Worm (Caenorhabditis elegans) whole organism, L4 larva: ENCODE results near the gene K12D12.4.

Experiments
- F10B5.3 ChIP-seq: sonication (generic microtip); optimal IDR thresholded peaks from 2 replicates; lab custom pipeline; 2016; ENCODE audit warnings: mild to moderate bottlenecking, missing genetic modification characterization, missing compliant biosample characterization
- F49E8.2 ChIP-seq: sonication (generic microtip); optimal IDR thresholded peaks from 2 replicates; lab custom pipeline; 2016; ENCODE audit warnings: missing compliant biosample characterization, mild to moderate bottlenecking, missing genetic modification characterization, borderline replicate concordance
- T26A8.4 ChIP-seq: fragments of 200-800 bp; sonication (Bioruptor generic); IDR thresholded peaks from 2 replicates; pipeline ENCODE4 v1.3.6; 2022; ENCODE audit warnings: missing genetic modification characterization, missing compliant biosample characterization
- Y105C5A.15 ChIP-seq: fragments of 200-800 bp; sonication (Bioruptor generic); IDR thresholded peaks from 2 replicates; pipeline ENCODE4 v1.3.6; 2022; ENCODE audit warnings: missing genetic modification characterization, missing compliant biosample characterization
- Y48G9A.11 ChIP-seq: fragments of 200-800 bp; sonication (Bioruptor generic); IDR thresholded peaks from 2 replicates; pipeline ENCODE4 v1.3.6; 2022; ENCODE audit warnings: missing genetic modification reagents, missing genetic modification characterization, missing compliant biosample characterization
- Y75B8A.6 ChIP-seq: fragments of 200-800 bp; sonication (Bioruptor generic); IDR thresholded peaks from 2 replicates; pipeline ENCODE4 v1.3.6; 2022; ENCODE audit warnings: missing genetic modification reagents, missing genetic modification characterization, missing compliant biosample characterization
- ceh-32 ChIP-seq: sonication (generic microtip); optimal IDR thresholded peaks from 2 replicates; lab custom pipeline; 2016; ENCODE audit warnings: mild to moderate bottlenecking, missing genetic modification characterization, missing compliant biosample characterization; ENCODE audit not compliant: poor library complexity
- ceh-62 ChIP-seq: sonication (generic microtip); optimal IDR thresholded peaks from 2 replicates; lab custom pipeline; 2017; ENCODE audit warnings: missing biosample characterization, missing genetic modification characterization
- ceh-82 ChIP-seq: sonication (generic microtip); optimal IDR thresholded peaks from 2 replicates; lab custom pipeline; 2017; ENCODE audit warnings: missing biosample characterization, missing genetic modification characterization
- ctbp-1 ChIP-seq: fragments of 200-800 bp; sonication (Bioruptor generic); IDR thresholded peaks from 2 replicates; pipeline ENCODE4 v1.3.6; 2022; ENCODE audit warnings: missing genetic modification reagents, missing genetic modification characterization, missing compliant biosample characterization
- daf-12 ChIP-seq: fragments of 150-350 bp; optimal IDR thresholded peaks from 2 replicates; lab custom pipeline; 2014; ENCODE audit warnings: missing biosample characterization, missing genetic modification reagents, missing genetic modification characterization
- daf-16 ChIP-seq, 3 experiments: sonication (generic microtip); optimal IDR thresholded peaks; 2 replicates each; lab custom pipeline; 2016 to 2017; ENCODE audit warnings: missing genetic modification characterization in 3 of 3, missing genetic modification reagents in 3 of 3, mild to moderate bottlenecking in 2 of 3, missing compliant biosample characterization in 2 of 3, missing biosample characterization in 1 of 3, moderate library complexity in 1 of 3
- dmd-6 ChIP-seq: fragments of 200-800 bp; sonication (Bioruptor generic); IDR thresholded peaks from 2 replicates; pipeline ENCODE4 v1.3.6; 2022; ENCODE audit warnings: missing genetic modification reagents, missing genetic modification characterization, missing compliant biosample characterization
- dmd-8 ChIP-seq: fragments of 200-800 bp; sonication (Bioruptor generic); IDR thresholded peaks from 2 replicates; pipeline ENCODE4 v1.3.6; 2022; ENCODE audit warnings: missing genetic modification characterization, missing compliant biosample characterization
- dmd-9 ChIP-seq: fragments of 200-800 bp; sonication (Bioruptor generic); IDR thresholded peaks from 2 replicates; pipeline ENCODE4 v1.3.6; 2022; ENCODE audit warnings: missing genetic modification reagents, missing genetic modification characterization, missing compliant biosample characterization
- dve-1 ChIP-seq: sonication (generic microtip); optimal IDR thresholded peaks from 2 replicates; lab custom pipeline; 2017; ENCODE audit warnings: antibody characterized with exemption, mild to moderate bottlenecking, missing genetic modification characterization, missing compliant biosample characterization; ENCODE audit not compliant: insufficient read depth
- egl-43 ChIP-seq: fragments of 200-800 bp; sonication (Bioruptor generic); IDR thresholded peaks from 2 replicates; pipeline ENCODE4 v1.3.6; 2022; ENCODE audit warnings: missing genetic modification reagents, missing genetic modification characterization, missing compliant biosample characterization
- hif-1 ChIP-seq, 2 experiments: sonication (generic microtip); optimal IDR thresholded peaks; 2 replicates each; lab custom pipeline; 2016 to 2017; ENCODE audit warnings: missing compliant biosample characterization in 2 of 2, missing genetic modification characterization in 2 of 2, missing genetic modification reagents in 2 of 2, missing genotype in 2 of 2, mild to moderate bottlenecking in 1 of 2
- hlh-30 ChIP-seq: sonication (generic microtip); optimal IDR thresholded peaks from 2 replicates; lab custom pipeline; 2017; ENCODE audit warnings: antibody characterized with exemption, mild to moderate bottlenecking, missing genetic modification characterization, missing compliant biosample characterization; ENCODE audit not compliant: insufficient read depth
- lim-7 ChIP-seq: fragments of 200-800 bp; sonication (Bioruptor generic); IDR thresholded peaks from 2 replicates; pipeline ENCODE4 v1.3.6; 2022; ENCODE audit warnings: missing genetic modification characterization, missing compliant biosample characterization
- lin-15B ChIP-seq: fragments of 150-350 bp; sonication (generic microtip); optimal IDR thresholded peaks from 3 replicates; lab custom pipeline; 2014; ENCODE audit warnings: missing biosample characterization, missing genetic modification characterization
- lin-29 ChIP-seq: fragments of 200-800 bp; sonication (Bioruptor generic); IDR thresholded peaks from 2 replicates; pipeline ENCODE4 v1.3.6; 2022; ENCODE audit warnings: missing genetic modification reagents, missing genetic modification characterization, missing compliant biosample characterization
- lin-38 ChIP-seq: fragments of 200-800 bp; sonication (Bioruptor generic); IDR thresholded peaks from 2 replicates; pipeline ENCODE4 v1.3.6; 2022; ENCODE audit warnings: missing genetic modification reagents, missing genetic modification characterization, missing compliant biosample characterization
- lin-39 ChIP-seq: fragments of 150-350 bp; optimal IDR thresholded peaks from 2 replicates; lab custom pipeline; 2014; ENCODE audit warnings: missing biosample characterization, missing genetic modification reagents, missing genetic modification characterization
- lsy-2 ChIP-seq, 2 experiments: fragments of 150-350 bp in 1 of 2; sonication (generic microtip) in 1 of 2; optimal IDR thresholded peaks; 2 replicates each; lab custom pipeline; 2014 to 2017; ENCODE audit warnings: missing biosample characterization in 2 of 2, missing genetic modification characterization in 2 of 2
- mdt-29 ChIP-seq: fragments of 200-800 bp; sonication (Bioruptor generic); IDR thresholded peaks from 2 replicates; pipeline ENCODE4 v1.3.6; 2022; ENCODE audit warnings: missing genetic modification reagents, missing genetic modification characterization, missing compliant biosample characterization
- mes-2 ChIP-seq: sonication (generic microtip); optimal IDR thresholded peaks from 2 replicates; lab custom pipeline; 2016; ENCODE audit warnings: missing genotype, mild to moderate bottlenecking, missing genetic modification characterization, missing compliant biosample characterization; ENCODE audit not compliant: poor library complexity, severe bottlenecking
- mxl-3 ChIP-seq: fragments of 200-800 bp; sonication (Bioruptor generic); optimal IDR thresholded peaks from 2 replicates; lab custom pipeline; 2018; ENCODE audit warnings: mild to moderate bottlenecking, missing genetic modification characterization, missing compliant biosample characterization
- nhr-102 ChIP-seq: sonication (generic microtip); optimal IDR thresholded peaks from 2 replicates; lab custom pipeline; 2016; ENCODE audit warnings: mild to moderate bottlenecking, missing genetic modification characterization, moderate library complexity, missing compliant biosample characterization
- nhr-28 ChIP-seq: fragments of 150-350 bp; optimal IDR thresholded peaks from 2 replicates; lab custom pipeline; 2014; ENCODE audit warnings: missing biosample characterization, missing genetic modification characterization
- nhr-41 ChIP-seq: fragments of 200-800 bp; sonication (Bioruptor generic); IDR thresholded peaks from 2 replicates; pipeline ENCODE4 v1.3.6; 2022; ENCODE audit warnings: missing genetic modification reagents, missing genetic modification characterization, missing compliant biosample characterization
- nhr-42 ChIP-seq: fragments of 200-800 bp; sonication (Bioruptor generic); IDR thresholded peaks from 2 replicates; pipeline ENCODE4 v1.3.6; 2022; ENCODE audit warnings: missing genetic modification characterization, missing compliant biosample characterization
- nhr-6 ChIP-seq: fragments of 150-350 bp; optimal IDR thresholded peaks from 2 replicates; lab custom pipeline; 2014; ENCODE audit warnings: missing biosample characterization, missing genetic modification characterization
- nhr-76 ChIP-seq: fragments of 150-350 bp; optimal IDR thresholded peaks from 2 replicates; lab custom pipeline; 2014; ENCODE audit warnings: missing biosample characterization, missing genetic modification characterization
- nhr-77 ChIP-seq: fragments of 150-350 bp; optimal IDR thresholded peaks from 2 replicates; lab custom pipeline; 2014; ENCODE audit warnings: missing biosample characterization, missing genetic modification characterization
- php-3 ChIP-seq: fragments of 200-800 bp; sonication (Bioruptor generic); IDR thresholded peaks from 2 replicates; pipeline ENCODE4 v1.3.6; 2022; ENCODE audit warnings: missing genetic modification reagents, missing genetic modification characterization, missing compliant biosample characterization
- saeg-2 ChIP-seq: fragments of 200-800 bp; sonication (Bioruptor generic); IDR thresholded peaks from 2 replicates; pipeline ENCODE4 v1.3.6; 2022; ENCODE audit warnings: missing genetic modification reagents, missing genetic modification characterization, missing compliant biosample characterization
- set-16 ChIP-seq: fragments of 200-800 bp; sonication (Bioruptor generic); IDR thresholded peaks from 2 replicates; pipeline ENCODE4 v1.3.6; 2022; ENCODE audit warnings: missing genetic modification reagents, missing genetic modification characterization, missing compliant biosample characterization
- skn-1 ChIP-seq: fragments of 150-350 bp; optimal IDR thresholded peaks from 2 replicates; lab custom pipeline; 2014; ENCODE audit warnings: missing biosample characterization, missing genetic modification characterization
- spr-1 ChIP-seq: sonication (generic microtip); optimal IDR thresholded peaks from 2 replicates; lab custom pipeline; 2016; ENCODE audit warnings: mild to moderate bottlenecking, missing genetic modification characterization, missing compliant biosample characterization
- unc-130 ChIP-seq: sonication (generic microtip); optimal IDR thresholded peaks from 2 replicates; lab custom pipeline; 2016; ENCODE audit warnings: missing genetic modification reagents, missing genetic modification characterization, missing compliant biosample characterization
- unc-62 ChIP-seq, 3 experiments: fragments of 150-350 bp in 1 of 3; sonication (generic microtip); optimal IDR thresholded peaks in 2 of 3; peaks in 1 of 3; 1 replicate in 1 of 3; 2 replicates in 2 of 3; lab custom pipeline; 2014 to 2017; ENCODE audit warnings: missing biosample characterization in 3 of 3, missing genetic modification characterization in 3 of 3, missing genetic modification reagents in 3 of 3, missing genotype in 1 of 3
- vab-7 ChIP-seq: fragments of 200-800 bp; sonication (Bioruptor generic); IDR thresholded peaks from 2 replicates; pipeline ENCODE4 v1.3.6; 2022; ENCODE audit warnings: missing genetic modification reagents, missing genetic modification characterization, missing compliant biosample characterization
- zag-1 ChIP-seq: fragments of 150-350 bp; optimal IDR thresholded peaks from 2 replicates; lab custom pipeline; 2014; ENCODE audit warnings: missing biosample characterization, missing genetic modification characterization
- zfp-2 ChIP-seq: sonication (generic microtip); optimal IDR thresholded peaks from 2 replicates; lab custom pipeline; 2016; ENCODE audit warnings: mild to moderate bottlenecking, missing genetic modification characterization, missing compliant biosample characterization
- zfp-3 ChIP-seq: fragments of 200-800 bp; sonication (Bioruptor generic); conservative IDR thresholded peaks from 2 replicates; pipeline ENCODE4 v1.3.6; 2022; ENCODE audit warnings: missing genetic modification reagents, missing genetic modification characterization, missing compliant biosample characterization
- ztf-11 ChIP-seq: fragments of 150-350 bp; optimal IDR thresholded peaks from 2 replicates; lab custom pipeline; 2014; ENCODE audit warnings: missing biosample characterization, missing genetic modification characterization

Gene K12D12.4

ce11 chrII:11860623-11861079, 4.9 kb downstream of the K12D12.4 start, which contains the start of gene K12D12.5 (continued):
- peak; percentile 80 for TF ChIP-seq mes-2 (tag; lab: Kevin White, UChicago)
- TF ChIP-seq vab-7: no peak
- TF ChIP-seq hif-1 (tag; optimal IDR thresholded peaks at IDR 0.05; lab: Kevin White, UChicago): no peak
- TF ChIP-seq dve-1 (tag; lab: Kevin White, UChicago): no peak
- no peak for TF ChIP-seq F10B5.3 (tag; lab: Kevin White, UChicago)
- TF ChIP-seq dmd-9: 0 out of 2 replicates have a peak, but pooled peaks have one; percentile 21
- TF ChIP-seq Y48G9A.11 (GFP tag; lab: Robert Waterston, UW): peak; percentile 58
- TF ChIP-seq Y105C5A.15 (GFP tag; lab: Robert Waterston, UW): no peak
- no peak for TF ChIP-seq mxl-3 (GFP tag; lab: Kevin White, UChicago)
- no peak for TF ChIP-seq nhr-41 (GFP tag; lab: Robert Waterston, UW)
- no peak for TF ChIP-seq ceh-62 (tag; lab: Kevin White, UChicago)
- no peak for TF ChIP-seq ztf-11 (tag; lab: Kevin White, UChicago)
- TF ChIP-seq daf-12 (tag; lab: Kevin White, UChicago): no peak
- TF ChIP-seq lin-15B (tag; lab: Kevin White, UChicago): no peak
- no peak for TF ChIP-seq lsy-2 (tag; optimal IDR thresholded peaks at IDR 0.05; lab: Kevin White, UChicago)
- no peak for TF ChIP-seq ceh-32 (tag; lab: Kevin White, UChicago)
- no peak for TF ChIP-seq saeg-2 (GFP tag; lab: Robert Waterston, UW)
- TF ChIP-seq lin-29 (GFP tag; lab: Robert Waterston, UW): no peak
- TF ChIP-seq unc-130 (GFP tag; lab: Kevin White, UChicago): peak; percentile 93
- no peak for TF ChIP-seq nhr-6
- no peak for TF ChIP-seq nhr-42 (GFP tag; lab: Robert Waterston, UW)
- no peak for TF ChIP-seq dmd-8
- no peak for TF ChIP-seq nhr-76 (tag; lab: Kevin White, UChicago)
- no peak for TF ChIP-seq ctbp-1 (GFP tag; lab: Robert Waterston, UW)
- peak; percentile 42 for TF ChIP-seq F49E8.2 (tag; lab: Kevin White, UChicago)
- TF ChIP-seq unc-62 (GFP tag; optimal IDR thresholded peaks at IDR 0.05 in 1 of 2; lab: Kevin White, UChicago): no peak
- TF ChIP-seq unc-62 (tag; optimal IDR thresholded peaks at IDR 0.05; lab: Kevin White, UChicago): no peak
- no peak for TF ChIP-seq nhr-102
- no peak for TF ChIP-seq skn-1 (tag; lab: Kevin White, UChicago)
- TF ChIP-seq hlh-30 (tag; lab: Kevin White, UChicago): no peak
- TF ChIP-seq nhr-77 (tag; lab: Kevin White, UChicago): no peak
- TF ChIP-seq dmd-6: peak; percentile 34; the same call in 1 of the 2 replicates
- TF ChIP-seq lin-39 (tag; lab: Kevin White, UChicago): no peak
- TF ChIP-seq lin-38 (GFP tag; lab: Robert Waterston, UW): 0 out of 2 replicates have a peak, but pooled peaks have one; percentile 27
- TF ChIP-seq, all 104 proteins: peak for 7

- TF ChIP-seq mdt-29 (GFP tag; lab: Robert Waterston, UW): no peak
- no peak for TF ChIP-seq daf-16 (GFP tag; optimal IDR thresholded peaks at IDR 0.05; lab: Kevin White, UChicago)
- peak; percentile 49 for TF ChIP-seq daf-16 (tag; optimal IDR thresholded peaks at IDR 0.05; lab: Kevin White, UChicago)
- TF ChIP-seq, all 104 proteins: peak for 1
Observed at ce11 chrII:11859833-11860232, 5.7 kb downstream of the K12D12.4 start.

ce11 chrII:11856361-11856760, 9.2 kb downstream of the K12D12.4 start, which contains the start of gene clh-1:
Gene clh-1, minus strand, starts transcription at chrII:11856461.
- TF ChIP-seq T26A8.4 (GFP tag; lab: Robert Waterston, UW): no peak
- no peak for TF ChIP-seq zfp-2
- no peak for TF ChIP-seq Y75B8A.6
- TF ChIP-seq nhr-28 (tag; lab: Kevin White, UChicago): no peak
- TF ChIP-seq egl-43: no peak
- no peak for TF ChIP-seq zag-1 (tag; lab: Kevin White, UChicago)
- TF ChIP-seq zfp-3 (GFP tag; lab: Robert Waterston, UW): no peak
- no peak for TF ChIP-seq php-3 (GFP tag; lab: Robert Waterston, UW)
- no peak for TF ChIP-seq set-16
- TF ChIP-seq ceh-82 (tag; lab: Kevin White, UChicago): no peak
- no peak for TF ChIP-seq Y48G9A.11 (GFP tag; lab: Robert Waterston, UW)
- no peak for TF ChIP-seq lsy-2 (tag; optimal IDR thresholded peaks at IDR 0.05; lab: Kevin White, UChicago)
- TF ChIP-seq spr-1 (tag; lab: Kevin White, UChicago): no peak
- TF ChIP-seq lim-7 (GFP tag; lab: Robert Waterston, UW): no peak
- TF ChIP-seq, all 104 proteins: peak for 0
